Worm (Caenorhabditis elegans) whole organism, L3 larva: ENCODE measurements around the gene egl-47.
A peak's percentile ranks its signal among the peaks of the same experiment; 100 is the strongest.

ENCODE experiments used
- ZK546.5 ChIP-seq: sonication (generic microtip); optimal IDR thresholded peaks from 2 replicates; lab custom pipeline; 2017; ENCODE audit warnings: missing biosample characterization, missing genetic modification characterization
- aly-2 ChIP-seq: fragments of 150-350 bp; optimal IDR thresholded peaks from 2 replicates; lab custom pipeline; 2014; ENCODE audit warnings: missing biosample characterization, missing genetic modification characterization
- ceh-16 ChIP-seq: sonication (generic microtip); optimal IDR thresholded peaks from 2 replicates; lab custom pipeline; 2017; ENCODE audit warnings: missing biosample characterization, missing genetic modification characterization
- ceh-28 ChIP-seq: fragments of 150-350 bp; optimal IDR thresholded peaks from 2 replicates; lab custom pipeline; 2014; ENCODE audit warnings: missing biosample characterization, missing genetic modification reagents, missing genetic modification characterization
- ceh-82 ChIP-seq: fragments of 150-350 bp; optimal IDR thresholded peaks from 2 replicates; lab custom pipeline; 2014; ENCODE audit warnings: missing biosample characterization, missing genetic modification characterization
- daf-12 ChIP-seq: fragments of 150-350 bp; optimal IDR thresholded peaks from 2 replicates; lab custom pipeline; 2014; ENCODE audit warnings: missing biosample characterization, missing genetic modification reagents, missing genetic modification characterization
- egl-27 ChIP-seq: sonication (generic microtip); optimal IDR thresholded peaks from 4 replicates; lab custom pipeline; 2017; ENCODE audit warnings: missing biosample characterization, missing genetic modification reagents, missing genetic modification characterization
- egl-5 ChIP-seq: fragments of 150-350 bp; optimal IDR thresholded peaks from 2 replicates; lab custom pipeline; 2017; ENCODE audit warnings: missing biosample characterization, missing genetic modification reagents, missing genetic modification characterization, inconsistent platforms
- elt-1 ChIP-seq: fragments of 150-350 bp; optimal IDR thresholded peaks from 2 replicates; lab custom pipeline; 2014; ENCODE audit warnings: missing biosample characterization, missing genetic modification characterization
- elt-3 ChIP-seq, 3 experiments: fragments of 150-350 bp in 1 of 3; sonication (generic microtip) in 2 of 3; optimal IDR thresholded peaks; 2 replicates in 2 of 3; 4 replicates in 1 of 3; lab custom pipeline; 2014 to 2017; ENCODE audit warnings: missing biosample characterization in 3 of 3, missing genetic modification characterization in 3 of 3
- eor-1 ChIP-seq, 2 experiments: fragments of 150-350 bp; optimal IDR thresholded peaks; 2 replicates each; lab custom pipeline; 2014 to 2018; ENCODE audit warnings: missing biosample characterization in 2 of 2, missing genetic modification characterization in 2 of 2
- fkh-10 ChIP-seq: sonication (generic microtip); optimal IDR thresholded peaks from 2 replicates; lab custom pipeline; 2017; ENCODE audit warnings: missing biosample characterization, missing genetic modification reagents, missing genetic modification characterization
- fkh-2 ChIP-seq: fragments of 150-350 bp; optimal IDR thresholded peaks from 2 replicates; lab custom pipeline; 2014; ENCODE audit warnings: missing biosample characterization, missing genetic modification reagents, missing genetic modification characterization
- hmg-11 ChIP-seq: sonication (generic microtip); optimal IDR thresholded peaks from 2 replicates; lab custom pipeline; 2016; ENCODE audit warnings: missing genetic modification characterization, missing compliant biosample characterization
- jun-1 ChIP-seq: fragments of 150-350 bp; optimal IDR thresholded peaks from 2 replicates; lab custom pipeline; 2014; ENCODE audit warnings: missing biosample characterization, missing genetic modification reagents, missing genetic modification characterization
- lin-15B ChIP-seq: fragments of 150-350 bp; optimal IDR thresholded peaks from 2 replicates; lab custom pipeline; 2014; ENCODE audit warnings: missing biosample characterization, missing genetic modification characterization
- lin-39 ChIP-seq: fragments of 150-350 bp; optimal IDR thresholded peaks from 2 replicates; lab custom pipeline; 2018; ENCODE audit warnings: missing biosample characterization, missing genetic modification reagents, missing genetic modification characterization
- lsy-12 ChIP-seq: sonication (generic microtip); optimal IDR thresholded peaks from 2 replicates; lab custom pipeline; 2016; ENCODE audit warnings: mild to moderate bottlenecking, missing genetic modification characterization, missing compliant biosample characterization
- mdl-1 ChIP-seq: fragments of 150-350 bp; optimal IDR thresholded peaks from 2 replicates; lab custom pipeline; 2014; ENCODE audit warnings: missing biosample characterization, missing genetic modification characterization
- mml-1 ChIP-seq: fragments of 150-350 bp; sonication (generic microtip); optimal IDR thresholded peaks from 3 replicates; lab custom pipeline; 2014; ENCODE audit warnings: missing biosample characterization, missing genetic modification characterization
- nhr-12 ChIP-seq: fragments of 150-350 bp; optimal IDR thresholded peaks from 2 replicates; lab custom pipeline; 2014; ENCODE audit warnings: missing biosample characterization, missing genetic modification characterization
- nhr-237 ChIP-seq: fragments of 150-350 bp; optimal IDR thresholded peaks from 2 replicates; lab custom pipeline; 2014; ENCODE audit warnings: missing biosample characterization, missing genetic modification characterization
- nhr-25 ChIP-seq: sonication (generic microtip); optimal IDR thresholded peaks from 2 replicates; lab custom pipeline; 2017; ENCODE audit warnings: missing biosample characterization, missing genetic modification characterization
- nhr-28 ChIP-seq: fragments of 150-350 bp; optimal IDR thresholded peaks from 2 replicates; lab custom pipeline; 2014; ENCODE audit warnings: missing biosample characterization, missing genetic modification characterization
- nhr-43 ChIP-seq: sonication (generic microtip); optimal IDR thresholded peaks from 2 replicates; lab custom pipeline; 2016; ENCODE audit warnings: mild to moderate bottlenecking, missing genetic modification characterization, missing compliant biosample characterization; ENCODE audit not compliant: poor library complexity, severe bottlenecking
- nhr-67 ChIP-seq: fragments of 150-350 bp; optimal IDR thresholded peaks from 2 replicates; lab custom pipeline; 2014; ENCODE audit warnings: missing biosample characterization, missing genetic modification characterization
- nhr-77 ChIP-seq: fragments of 150-350 bp; optimal IDR thresholded peaks from 2 replicates; lab custom pipeline; 2014; ENCODE audit warnings: missing biosample characterization, missing genetic modification characterization
- pha-4 ChIP-seq: fragments of 150-350 bp; optimal IDR thresholded peaks from 2 replicates; lab custom pipeline; 2014; ENCODE audit warnings: missing biosample characterization, missing genetic modification reagents, missing genetic modification characterization
- skn-1 ChIP-seq: fragments of 150-350 bp; optimal IDR thresholded peaks from 2 replicates; lab custom pipeline; 2014; ENCODE audit warnings: missing biosample characterization, missing genetic modification characterization
- snpc-4 ChIP-seq: fragments of 150-350 bp; optimal IDR thresholded peaks from 2 replicates; lab custom pipeline; 2014; ENCODE audit warnings: missing biosample characterization, missing genetic modification characterization
- tbx-2 ChIP-seq: sonication (generic microtip); optimal IDR thresholded peaks from 2 replicates; lab custom pipeline; 2016; ENCODE audit warnings: mild to moderate bottlenecking, missing genetic modification characterization, missing compliant biosample characterization
- unc-39 ChIP-seq: sonication (generic microtip); optimal IDR thresholded peaks from 4 replicates; lab custom pipeline; 2017; ENCODE audit warnings: missing biosample characterization, missing genetic modification characterization
- unc-62 ChIP-seq: fragments of 150-350 bp; sonication (generic microtip); optimal IDR thresholded peaks from 4 replicates; lab custom pipeline; 2014; ENCODE audit warnings: missing biosample characterization, missing genetic modification reagents, missing genetic modification characterization
- zag-1 ChIP-seq: fragments of 150-350 bp; optimal IDR thresholded peaks from 2 replicates; lab custom pipeline; 2014; ENCODE audit warnings: missing biosample characterization, missing genetic modification characterization
- ztf-4 ChIP-seq: fragments of 150-350 bp; optimal IDR thresholded peaks from 2 replicates; lab custom pipeline; 2014; ENCODE audit warnings: missing biosample characterization, missing genetic modification characterization

The egl-47 gene

ce11 chrV:9907205-9907604 lies 7.8 kb downstream of the egl-47 start:
- TF ChIP-seq nhr-43 (tag; lab: Kevin White, UChicago) (no peak), fkh-10 (GFP tag; lab: Kevin White, UChicago) (no peak), lin-15B (no peak), egl-27 (no peak), nhr-67 (tag; lab: Kevin White, UChicago) (no peak), mml-1 (tag; lab: Kevin White, UChicago) (no peak), nhr-25 (tag; lab: Kevin White, UChicago) (no peak), eor-1 (tag; optimal IDR thresholded peaks at IDR 0.05; lab: Kevin White, UChicago) (no peak), ceh-82 (tag; lab: Kevin White, UChicago) (no peak), ceh-28 (tag; lab: Kevin White, UChicago) (no peak), tbx-2 (tag; lab: Kevin White, UChicago) (no peak), hmg-11 (tag; lab: Kevin White, UChicago) (no peak), nhr-12 (tag; lab: Kevin White, UChicago) (no peak), snpc-4 (tag; lab: Kevin White, UChicago) (no peak)

DNA sequence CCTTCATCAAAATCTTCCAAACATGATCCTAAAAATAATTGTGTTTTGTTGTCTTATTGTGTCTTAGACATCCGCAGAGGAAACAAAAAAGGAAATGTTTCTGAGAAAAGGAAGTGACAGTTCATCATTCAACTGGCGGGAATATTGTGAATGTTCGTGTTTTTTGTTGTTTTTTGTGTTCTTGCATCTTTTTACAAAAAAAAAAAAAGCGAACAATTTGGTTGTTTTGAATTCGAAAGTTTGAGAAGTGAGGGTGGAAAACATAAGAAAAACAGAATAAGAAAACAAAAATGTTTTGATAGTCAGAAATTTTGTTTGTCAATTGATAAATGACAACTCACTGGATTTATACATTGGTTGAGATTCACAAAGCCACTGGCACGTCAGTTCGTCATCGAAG lies 10.2 kb downstream of the egl-47 start:
- TF ChIP-seq lsy-12 (tag; lab: Kevin White, UChicago) (no peak), zag-1 (tag; lab: Kevin White, UChicago) (no peak), elt-1 (tag; lab: Kevin White, UChicago) (no peak)

DNA sequence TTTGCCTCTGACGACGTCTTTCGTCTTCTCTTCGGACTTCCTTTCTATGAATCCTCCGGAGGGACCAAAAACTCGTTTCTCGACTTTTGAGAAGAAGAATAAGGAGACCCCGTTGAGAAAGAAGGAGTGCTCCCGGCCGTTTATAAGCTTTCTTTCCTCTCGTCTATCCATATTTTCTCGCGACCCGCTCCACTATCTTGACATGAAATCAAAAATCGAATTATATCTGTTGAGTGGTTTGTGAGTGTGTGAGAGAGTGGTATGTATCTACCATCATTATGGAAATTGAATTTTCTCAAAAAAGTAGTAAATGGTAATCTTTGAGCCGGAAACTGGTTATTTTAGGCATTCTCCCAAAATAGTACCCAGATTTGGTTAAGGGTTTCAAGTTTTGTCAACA lies 11.8 kb downstream of the egl-47 start:
- TF ChIP-seq egl-27 (no peak), elt-1 (tag; lab: Kevin White, UChicago) (peak; percentile 57)

DNA sequence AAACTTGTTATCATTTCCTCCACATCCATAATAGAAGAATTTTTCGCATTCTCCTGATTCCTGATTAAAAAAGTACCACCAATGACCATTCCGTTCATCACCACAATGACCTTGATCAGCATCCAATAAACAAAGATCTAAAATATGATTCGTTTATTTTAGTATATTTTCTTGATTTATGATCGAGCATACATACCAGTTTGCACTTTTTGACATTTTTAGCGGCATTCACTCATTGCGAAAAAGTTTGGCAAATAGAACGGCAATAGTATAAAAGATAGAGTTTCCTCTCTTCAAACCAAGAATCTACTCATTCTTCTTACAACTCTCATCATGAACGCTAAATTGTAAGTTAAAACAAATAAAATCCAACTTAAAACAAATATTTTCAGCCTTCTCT lies 14.5 kb downstream of the egl-47 start, which contains the start of gene fipr-10:
Gene fipr-10, plus strand, starts transcription at position 301 of the 400 bp plus-strand sequence.
- TF ChIP-seq jun-1 (tag; lab: Kevin White, UChicago) = no peak
- TF ChIP-seq nhr-77 (tag; lab: Kevin White, UChicago) = no peak
- TF ChIP-seq lsy-12 (tag; lab: Kevin White, UChicago) = no peak
- no peak for TF ChIP-seq elt-1 (tag; lab: Kevin White, UChicago)
- TF ChIP-seq mml-1 (tag; lab: Kevin White, UChicago) = no peak
- TF ChIP-seq ZK546.5 (tag; lab: Kevin White, UChicago) = no peak

ce11 chrV:9915021-9915420 lies 15.6 kb downstream of the egl-47 start, which contains the start of gene mec-9:
Gene mec-9 (minus strand): TSS chrV:9915121.
- TF ChIP-seq egl-5 (tag; lab: Kevin White, UChicago) (no peak), mdl-1 (no peak), skn-1 (no peak), unc-62 (GFP tag; lab: Kevin White, UChicago) (no peak), nhr-12 (tag; lab: Kevin White, UChicago) (no peak), pha-4 (no peak), ztf-4 (no peak), ZK546.5 (tag; lab: Kevin White, UChicago) (no peak), daf-12 (tag; lab: Kevin White, UChicago) (no peak)

DNA sequence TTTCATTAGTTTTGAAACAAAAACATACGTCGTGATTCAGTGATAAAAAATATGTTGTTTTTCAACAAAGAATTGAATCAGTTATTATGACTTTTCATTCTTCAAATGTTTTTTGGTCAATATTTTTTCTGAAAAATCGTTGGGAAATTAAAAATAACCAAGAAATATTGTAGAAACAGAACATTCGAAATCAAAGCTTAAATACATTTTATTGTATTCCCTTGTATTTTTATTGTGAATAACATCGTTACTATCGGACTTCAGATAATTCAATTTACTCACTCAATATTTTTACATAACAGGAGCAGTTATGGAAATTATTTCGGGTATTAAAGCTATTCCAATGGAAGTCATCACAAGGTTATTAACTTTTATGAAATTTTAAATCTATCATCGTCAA lies 17.3 kb downstream of the egl-47 start, which contains the start of gene C50H2.4:
Gene C50H2.4, plus strand, starts transcription at position 301 of the 400 bp plus-strand sequence.
- no peak for TF ChIP-seq egl-27
- TF ChIP-seq nhr-43 (tag; lab: Kevin White, UChicago) = no peak
- TF ChIP-seq nhr-25 (tag; lab: Kevin White, UChicago) = no peak
- no peak for TF ChIP-seq ZK546.5 (tag; lab: Kevin White, UChicago)
- no peak for TF ChIP-seq ceh-16 (tag; lab: Kevin White, UChicago)
- TF ChIP-seq elt-3 (tag; optimal IDR thresholded peaks at IDR 0.05; lab: Kevin White, UChicago) = no peak
- no peak for TF ChIP-seq nhr-67 (tag; lab: Kevin White, UChicago)
- TF ChIP-seq fkh-2 (tag; lab: Kevin White, UChicago) = no peak
- TF ChIP-seq mml-1 (tag; lab: Kevin White, UChicago) = no peak
- TF ChIP-seq ceh-82 (tag; lab: Kevin White, UChicago) = no peak
- TF ChIP-seq nhr-28 (tag; lab: Kevin White, UChicago) = no peak
- no peak for TF ChIP-seq tbx-2 (tag; lab: Kevin White, UChicago)
- no peak for TF ChIP-seq egl-5 (tag; lab: Kevin White, UChicago)
- no peak for TF ChIP-seq nhr-237 (tag; lab: Kevin White, UChicago)
- no peak for TF ChIP-seq unc-39 (tag; lab: Kevin White, UChicago)
- no peak for TF ChIP-seq lin-39 (tag; lab: Kevin White, UChicago)
- no peak for TF ChIP-seq eor-1 (tag; optimal IDR thresholded peaks at IDR 0.05; lab: Kevin White, UChicago)
- TF ChIP-seq aly-2 = no peak
